Worm (Caenorhabditis elegans) whole organism, mixed stage, embryonic: Measurements from ENCODE around the gene W02B3.7.

Source experiments
- M03D4.4 ChIP-seq: sonication (generic microtip); optimal IDR thresholded peaks from 2 replicates; lab custom pipeline; 2017; ENCODE audit warnings: mild to moderate bottlenecking, missing genetic modification characterization, missing compliant biosample characterization
- elt-1 ChIP-seq: sonication (generic microtip); optimal IDR thresholded peaks from 2 replicates; lab custom pipeline; 2017; ENCODE audit warnings: missing genetic modification characterization, mild to moderate bottlenecking, missing compliant biosample characterization, antibody characterized with exemption, moderate library complexity, borderline replicate concordance; ENCODE audit not compliant: insufficient read depth
- elt-3 ChIP-seq: fragments of 150-350 bp; optimal IDR thresholded peaks from 2 replicates; lab custom pipeline; 2014; ENCODE audit warnings: missing biosample characterization, missing genetic modification characterization
- lin-13 ChIP-seq: fragments of 150-350 bp; optimal IDR thresholded peaks from 2 replicates; lab custom pipeline; 2014; ENCODE audit warnings: missing biosample characterization, missing genetic modification characterization
- nhr-28 ChIP-seq: fragments of 150-350 bp; optimal IDR thresholded peaks from 2 replicates; lab custom pipeline; 2014; ENCODE audit warnings: missing biosample characterization, missing genetic modification characterization
- pha-4 ChIP-seq: fragments of 150-350 bp; optimal IDR thresholded peaks from 2 replicates; lab custom pipeline; 2018; ENCODE audit warnings: missing biosample characterization, missing genetic modification reagents, missing genetic modification characterization
- sem-2 ChIP-seq: fragments of 200-800 bp; sonication (Bioruptor generic); optimal IDR thresholded peaks from 2 replicates; lab custom pipeline; 2018; ENCODE audit warnings: mild to moderate bottlenecking, missing genetic modification characterization, missing compliant biosample characterization
- unc-62 ChIP-seq: fragments of 150-350 bp; optimal IDR thresholded peaks from 2 replicates; lab custom pipeline; 2014; ENCODE audit warnings: missing biosample characterization, missing genetic modification reagents, missing genetic modification characterization
- ztf-11 ChIP-seq: fragments of 150-350 bp; optimal IDR thresholded peaks from 2 replicates; lab custom pipeline; 2014; ENCODE audit warnings: missing biosample characterization, missing genetic modification characterization

ce11 chrIII:724819-725218 lies 33.0 kb upstream of the W02B3.7 start, which contains the start of gene flp-24:
- TF ChIP-seq M03D4.4 (tag; lab: Kevin White, UChicago) (no peak), pha-4 (tag; lab: Kevin White, UChicago) (no peak), elt-3 (tag; lab: Kevin White, UChicago) (no peak), elt-1 (no peak), unc-62 (no peak), lin-13 (no peak), nhr-28 (tag; lab: Kevin White, UChicago) (no peak), sem-2 (no peak), ztf-11 (no peak)
